Fruit fly (Drosophila melanogaster) whole organism: ENCODE results near the gene daed.

Source experiments
- Dll ChIP-seq: fragments of >200 bp; optimal IDR thresholded peaks from 2 replicates; lab custom pipeline; 2017
- psq ChIP-seq: fragments of >200 bp; optimal IDR thresholded peaks from 2 replicates; lab custom pipeline; 2017
- usp ChIP-seq: fragments of >200 bp; optimal IDR thresholded peaks from 2 replicates; lab custom pipeline; 2017; ENCODE audit warnings: missing biosample characterization, missing genetic modification characterization, mixed read lengths

dm6 chr2L:2172460-2173121 is 43.5 kb downstream of the daed start:
- TF ChIP-seq psq (lab: Kevin White, UChicago) (no peak), usp (GFP tag; lab: Kevin White, UChicago) (no peak), Dll (lab: Kevin White, UChicago) (no peak)
